Worm (Caenorhabditis elegans): ENCODE measurements around the gene dop-6.

DNA sequence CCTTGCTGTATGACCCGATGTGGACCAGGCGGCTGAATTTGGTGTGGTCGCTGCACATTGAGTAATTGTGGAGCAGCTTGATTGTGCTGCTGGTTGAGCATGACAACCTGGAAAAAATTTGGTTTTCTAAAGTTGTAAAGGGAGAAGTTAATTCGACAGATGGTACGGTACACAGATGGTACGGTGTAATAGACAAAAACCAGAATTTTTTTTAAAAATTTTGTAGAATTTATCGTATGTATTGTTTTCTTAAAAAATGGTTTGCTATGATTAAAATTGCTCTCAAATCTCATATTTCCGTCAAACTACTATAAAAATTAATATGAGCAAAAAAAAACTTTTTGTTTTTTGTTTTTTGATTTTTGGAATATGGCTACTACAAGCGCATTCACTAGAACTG, 13.8 kb upstream of the dop-6 start, which contains the start of gene pqn-15:
- TF ChIP-seq nhr-11 (tag; optimal IDR thresholded peaks at IDR 0.05): no peak
- TF ChIP-seq pha-4 (tag; optimal IDR thresholded peaks at IDR 0.05): no peak
- no peak for TF ChIP-seq ceh-18 (tag; optimal IDR thresholded peaks at IDR 0.05)
- TF ChIP-seq mec-3 (tag; optimal IDR thresholded peaks at IDR 0.05; ENCODE audit: borderline replicate concordance): no peak
- no peak for TF ChIP-seq K02D7.2 (tag; optimal IDR thresholded peaks at IDR 0.05)
- no peak for TF ChIP-seq nfya-1 (tag; optimal IDR thresholded peaks at IDR 0.05)
- TF ChIP-seq pqm-1 (tag; optimal IDR thresholded peaks at IDR 0.05): no peak
- TF ChIP-seq unc-55 (GFP tag; optimal IDR thresholded peaks at IDR 0.05): no peak
- no peak for TF ChIP-seq pat-9 (tag; optimal IDR thresholded peaks at IDR 0.05)
- TF ChIP-seq ceh-19 (GFP tag; optimal IDR thresholded peaks at IDR 0.05): no peak
- TF ChIP-seq ceh-6 (GFP tag; optimal IDR thresholded peaks at IDR 0.05): no peak
- TF ChIP-seq ref-2 (tag; optimal IDR thresholded peaks at IDR 0.05): no peak

Data from whole organism, late embryonic.